Worm (Caenorhabditis elegans) whole organism, mixed stage, embryonic: ENCODE results near the gene T24E12.6.

Experiments used
- M03D4.4 ChIP-seq: sonication (generic microtip); optimal IDR thresholded peaks from 2 replicates; lab custom pipeline; 2017; ENCODE audit warnings: mild to moderate bottlenecking, missing genetic modification characterization, missing compliant biosample characterization
- blmp-1 ChIP-seq: fragments of 150-350 bp; optimal IDR thresholded peaks from 2 replicates; lab custom pipeline; 2014; ENCODE audit warnings: missing biosample characterization, missing genetic modification characterization
- ceh-39 ChIP-seq: fragments of 150-350 bp; optimal IDR thresholded peaks from 2 replicates; lab custom pipeline; 2014; ENCODE audit warnings: missing biosample characterization, missing genetic modification characterization
- ceh-83 ChIP-seq: fragments of 200-800 bp; sonication (Bioruptor generic); optimal IDR thresholded peaks from 2 replicates; lab custom pipeline; 2018; ENCODE audit warnings: mild to moderate bottlenecking, missing genetic modification characterization, missing compliant biosample characterization
- ces-1 ChIP-seq: fragments of 150-350 bp; optimal IDR thresholded peaks from 2 replicates; lab custom pipeline; 2014; ENCODE audit warnings: missing biosample characterization, missing genetic modification reagents, missing genetic modification characterization
- cnd-1 ChIP-seq: fragments of 200-800 bp; sonication (Bioruptor generic); optimal IDR thresholded peaks from 2 replicates; lab custom pipeline; 2018; ENCODE audit warnings: mild to moderate bottlenecking, missing genetic modification characterization, missing compliant biosample characterization
- elt-1 ChIP-seq: sonication (generic microtip); optimal IDR thresholded peaks from 2 replicates; lab custom pipeline; 2017; ENCODE audit warnings: missing genetic modification characterization, mild to moderate bottlenecking, missing compliant biosample characterization, antibody characterized with exemption, moderate library complexity, borderline replicate concordance; ENCODE audit not compliant: insufficient read depth
- elt-3 ChIP-seq: fragments of 150-350 bp; optimal IDR thresholded peaks from 2 replicates; lab custom pipeline; 2014; ENCODE audit warnings: missing biosample characterization, missing genetic modification characterization
- flh-1 ChIP-seq: fragments of 200-800 bp; sonication (Bioruptor generic); optimal IDR thresholded peaks from 2 replicates; lab custom pipeline; 2018; ENCODE audit warnings: mild to moderate bottlenecking, missing genetic modification characterization, moderate library complexity, missing compliant biosample characterization
- ham-2 ChIP-seq: fragments of 200-800 bp; sonication (Bioruptor generic); optimal IDR thresholded peaks from 2 replicates; lab custom pipeline; 2018; ENCODE audit warnings: mild to moderate bottlenecking, missing genetic modification characterization, missing compliant biosample characterization
- hlh-1 ChIP-seq: fragments of 150-350 bp; optimal IDR thresholded peaks from 2 replicates; lab custom pipeline; 2014; ENCODE audit warnings: missing biosample characterization, missing genetic modification reagents, missing genetic modification characterization
- lsy-2 ChIP-seq: fragments of 150-350 bp; optimal IDR thresholded peaks from 2 replicates; lab custom pipeline; 2014; ENCODE audit warnings: missing biosample characterization, missing genetic modification characterization
- mab-5 ChIP-seq: fragments of 150-350 bp; optimal IDR thresholded peaks from 2 replicates; lab custom pipeline; 2014; ENCODE audit warnings: missing biosample characterization, missing genetic modification characterization
- mep-1 ChIP-seq: fragments of 150-350 bp; optimal IDR thresholded peaks from 2 replicates; lab custom pipeline; 2017; ENCODE audit warnings: missing biosample characterization, missing genetic modification reagents, missing genetic modification characterization, inconsistent platforms
- mls-2 ChIP-seq: sonication (generic microtip); optimal IDR thresholded peaks from 2 replicates; lab custom pipeline; 2016; ENCODE audit warnings: mild to moderate bottlenecking, missing genetic modification characterization, moderate library complexity, missing compliant biosample characterization
- nhr-12 ChIP-seq: fragments of 150-350 bp; optimal IDR thresholded peaks from 2 replicates; lab custom pipeline; 2014; ENCODE audit warnings: missing biosample characterization, missing genetic modification characterization
- nhr-2 ChIP-seq: fragments of 150-350 bp; optimal IDR thresholded peaks from 2 replicates; lab custom pipeline; 2014; ENCODE audit warnings: missing biosample characterization, missing genetic modification characterization
- nhr-237 ChIP-seq: fragments of 150-350 bp; optimal IDR thresholded peaks from 2 replicates; lab custom pipeline; 2014; ENCODE audit warnings: missing biosample characterization, missing genetic modification characterization
- nhr-28 ChIP-seq: fragments of 150-350 bp; optimal IDR thresholded peaks from 2 replicates; lab custom pipeline; 2014; ENCODE audit warnings: missing biosample characterization, missing genetic modification characterization
- nhr-76 ChIP-seq: sonication (generic microtip); optimal IDR thresholded peaks from 2 replicates; lab custom pipeline; 2017; ENCODE audit warnings: missing biosample characterization, missing genetic modification characterization
- pha-4 ChIP-seq: fragments of 150-350 bp; optimal IDR thresholded peaks from 2 replicates; lab custom pipeline; 2018; ENCODE audit warnings: missing biosample characterization, missing genetic modification reagents, missing genetic modification characterization
- sem-2 ChIP-seq: fragments of 200-800 bp; sonication (Bioruptor generic); optimal IDR thresholded peaks from 2 replicates; lab custom pipeline; 2018; ENCODE audit warnings: mild to moderate bottlenecking, missing genetic modification characterization, missing compliant biosample characterization
- snpc-4 ChIP-seq: fragments of 150-350 bp; optimal IDR thresholded peaks from 2 replicates; lab custom pipeline; 2014; ENCODE audit warnings: missing biosample characterization, missing genetic modification characterization
- sptf-1 ChIP-seq: sonication (generic microtip); optimal IDR thresholded peaks from 2 replicates; lab custom pipeline; 2017; ENCODE audit warnings: mild to moderate bottlenecking, missing genetic modification characterization, moderate library complexity, missing compliant biosample characterization
- tbx-8 ChIP-seq: fragments of 200-800 bp; sonication (Bioruptor generic); optimal IDR thresholded peaks from 2 replicates; lab custom pipeline; 2018; ENCODE audit warnings: mild to moderate bottlenecking, missing genetic modification characterization, moderate library complexity, missing compliant biosample characterization
- unc-120 ChIP-seq: sonication (generic microtip); optimal IDR thresholded peaks from 2 replicates; lab custom pipeline; 2017; ENCODE audit warnings: missing genetic modification characterization, missing compliant biosample characterization; ENCODE audit not compliant: poor library complexity, severe bottlenecking
- unc-39 ChIP-seq: fragments of 150-350 bp; optimal IDR thresholded peaks from 2 replicates; lab custom pipeline; 2014; ENCODE audit warnings: missing biosample characterization, missing genetic modification characterization
- unc-62 ChIP-seq: fragments of 150-350 bp; optimal IDR thresholded peaks from 2 replicates; lab custom pipeline; 2014; ENCODE audit warnings: missing biosample characterization, missing genetic modification reagents, missing genetic modification characterization
- zip-8 ChIP-seq: fragments of 150-350 bp; optimal IDR thresholded peaks from 2 replicates; lab custom pipeline; 2014; ENCODE audit warnings: missing biosample characterization, missing genetic modification characterization
- ztf-11 ChIP-seq: fragments of 150-350 bp; optimal IDR thresholded peaks from 2 replicates; lab custom pipeline; 2014; ENCODE audit warnings: missing biosample characterization, missing genetic modification characterization

The T24E12.6 gene

DNA sequence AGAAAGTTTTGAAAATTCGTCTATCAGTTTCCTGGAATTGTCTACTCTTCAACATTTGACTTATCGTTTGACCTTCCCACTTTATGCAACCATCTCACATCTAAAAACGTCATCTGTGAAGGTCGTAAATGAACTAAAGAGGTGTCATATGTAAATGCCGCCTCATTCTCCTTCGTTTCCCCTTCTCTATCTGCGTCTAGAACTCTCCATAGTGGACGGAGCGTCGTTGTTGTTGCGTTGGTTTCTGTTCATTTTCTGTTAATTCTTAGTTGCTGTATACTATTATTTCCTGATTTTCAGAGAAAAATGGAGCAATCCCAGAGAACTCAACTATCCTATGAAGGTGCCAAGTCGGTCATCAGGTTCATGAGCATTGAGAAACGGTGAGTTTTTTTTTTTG, 44.5 kb downstream of the T24E12.6 start, which contains the start of gene fbxc-52:
Gene fbxc-52 (plus strand): TSS at position 301 of the 400 bp plus-strand sequence.
- TF ChIP-seq sptf-1 (tag; lab: Kevin White, UChicago), result no peak
- no peak for TF ChIP-seq ham-2 (GFP tag; lab: Kevin White, UChicago)
- TF ChIP-seq nhr-237 (tag; lab: Kevin White, UChicago), result no peak
- no peak for TF ChIP-seq elt-3 (tag; lab: Kevin White, UChicago)
- TF ChIP-seq ceh-39, result no peak
- no peak for TF ChIP-seq blmp-1 (tag; lab: Kevin White, UChicago)
- TF ChIP-seq lsy-2 (tag; lab: Kevin White, UChicago), result no peak
- TF ChIP-seq nhr-76 (tag; lab: Kevin White, UChicago), result no peak
- no peak for TF ChIP-seq nhr-2 (tag; lab: Kevin White, UChicago)
- TF ChIP-seq tbx-8 (GFP tag; lab: Kevin White, UChicago), result no peak
- TF ChIP-seq sem-2 (GFP tag; lab: Kevin White, UChicago), result no peak

DNA sequence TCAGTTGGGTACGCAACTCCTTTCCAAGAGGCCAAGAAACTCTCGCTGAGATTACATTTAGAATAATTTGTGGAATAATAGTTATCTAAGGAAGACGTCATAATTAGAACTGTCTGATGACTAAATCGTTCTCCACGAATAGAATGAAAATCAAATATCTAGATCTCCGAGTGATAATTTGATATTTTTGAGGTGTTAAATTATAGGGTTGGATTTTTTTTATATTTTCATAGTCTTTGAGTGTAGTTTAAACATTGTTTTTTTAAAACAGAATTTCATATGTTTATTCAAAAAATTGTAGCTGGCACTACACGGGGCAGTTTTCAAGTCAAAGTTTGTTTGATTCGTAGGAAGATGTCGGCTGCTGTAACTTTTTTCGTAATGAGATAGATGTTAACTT, 45.0 kb downstream of the T24E12.6 start, which contains the start of gene srh-99:
Gene srh-99 (minus strand): TSS at position 101 of the 400 bp plus-strand sequence.
- TF ChIP-seq M03D4.4 (tag; lab: Kevin White, UChicago), result no peak
- no peak for TF ChIP-seq nhr-2 (tag; lab: Kevin White, UChicago)
- no peak for TF ChIP-seq cnd-1 (tag; lab: Kevin White, UChicago)
- TF ChIP-seq hlh-1 (tag; lab: Kevin White, UChicago), result no peak
- TF ChIP-seq mls-2 (tag; lab: Kevin White, UChicago), result no peak
- no peak for TF ChIP-seq nhr-237 (tag; lab: Kevin White, UChicago)
- TF ChIP-seq lsy-2 (tag; lab: Kevin White, UChicago), result no peak
- no peak for TF ChIP-seq nhr-12
- TF ChIP-seq flh-1 (GFP tag; lab: Kevin White, UChicago), result no peak
- TF ChIP-seq ceh-39, result no peak
- TF ChIP-seq nhr-28 (tag; lab: Kevin White, UChicago), result no peak
- no peak for TF ChIP-seq pha-4 (tag; lab: Kevin White, UChicago)
- no peak for TF ChIP-seq unc-120 (tag; lab: Kevin White, UChicago)
- no peak for TF ChIP-seq unc-39 (tag; lab: Kevin White, UChicago)
- TF ChIP-seq ztf-11 (tag; lab: Kevin White, UChicago), result no peak
- no peak for TF ChIP-seq mep-1 (tag; lab: Kevin White, UChicago)
- no peak for TF ChIP-seq ceh-83 (GFP tag; lab: Kevin White, UChicago)
- TF ChIP-seq zip-8, result no peak
- no peak for TF ChIP-seq mab-5 (tag; lab: Kevin White, UChicago)
- TF ChIP-seq sem-2 (GFP tag; lab: Kevin White, UChicago), result no peak

DNA sequence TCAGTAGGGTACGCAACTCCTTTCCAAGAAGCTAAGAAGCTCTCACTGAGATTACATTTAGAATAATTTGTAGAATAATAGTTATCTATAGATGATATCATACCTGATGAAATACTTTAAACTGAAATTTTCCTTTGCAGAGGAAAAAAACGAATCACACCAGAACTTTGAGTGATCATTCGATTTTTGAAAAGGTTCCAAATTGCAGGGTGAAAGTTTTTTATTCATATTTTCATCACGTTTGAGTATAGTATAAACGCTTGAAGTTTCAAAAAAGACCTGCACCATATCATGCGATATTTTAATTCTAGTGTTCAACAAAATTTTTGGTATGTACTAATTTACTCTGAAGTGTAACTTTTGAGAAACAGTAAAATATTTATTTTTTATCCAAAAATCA, 46.9 kb downstream of the T24E12.6 start, which contains the start of gene srh-100:
Gene srh-100 (minus strand): TSS at position 101 of the 400 bp plus-strand sequence.
- TF ChIP-seq flh-1 (GFP tag; lab: Kevin White, UChicago) (no peak), unc-120 (tag; lab: Kevin White, UChicago) (no peak), mep-1 (tag; lab: Kevin White, UChicago) (no peak), cnd-1 (tag; lab: Kevin White, UChicago) (no peak), elt-3 (tag; lab: Kevin White, UChicago) (no peak), pha-4 (tag; lab: Kevin White, UChicago) (no peak), nhr-2 (tag; lab: Kevin White, UChicago) (no peak), elt-1 (tag; lab: Kevin White, UChicago) (no peak), nhr-12 (no peak), nhr-237 (tag; lab: Kevin White, UChicago) (no peak), tbx-8 (GFP tag; lab: Kevin White, UChicago) (no peak), sem-2 (GFP tag; lab: Kevin White, UChicago) (no peak), lsy-2 (tag; lab: Kevin White, UChicago) (no peak), mls-2 (tag; lab: Kevin White, UChicago) (no peak), mab-5 (tag; lab: Kevin White, UChicago) (no peak), unc-62 (no peak)

DNA sequence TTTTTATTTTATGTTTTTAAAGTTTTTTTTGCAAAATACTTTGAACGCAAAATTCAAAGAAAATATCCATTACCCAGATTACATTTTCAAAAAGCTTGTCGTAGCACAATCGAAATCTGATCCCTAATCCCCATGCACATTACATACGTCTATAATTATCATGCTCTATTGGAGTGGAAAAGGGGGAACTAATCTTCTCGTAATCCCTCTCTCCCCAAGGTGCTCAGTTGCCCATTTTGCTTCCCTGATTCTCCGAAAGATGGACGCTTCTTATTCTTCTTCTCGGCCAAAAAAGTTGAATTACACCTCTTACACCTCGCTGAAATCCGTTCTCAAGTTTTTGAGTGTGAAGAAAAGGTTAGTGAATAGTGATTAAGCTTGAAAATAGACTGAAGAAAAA, 50.5 kb downstream of the T24E12.6 start, which contains the start of gene fbxc-53:
Gene fbxc-53 (plus strand): TSS at position 245 of the 400 bp plus-strand sequence.
- TF ChIP-seq mls-2 (tag; lab: Kevin White, UChicago) (no peak), zip-8 (no peak), snpc-4 (tag; lab: Kevin White, UChicago) (no peak), sptf-1 (tag; lab: Kevin White, UChicago) (no peak), ztf-11 (tag; lab: Kevin White, UChicago) (no peak), unc-120 (tag; lab: Kevin White, UChicago) (no peak), mep-1 (tag; lab: Kevin White, UChicago) (no peak), cnd-1 (tag; lab: Kevin White, UChicago) (no peak), nhr-12 (no peak), ham-2 (GFP tag; lab: Kevin White, UChicago) (no peak), lsy-2 (tag; lab: Kevin White, UChicago) (no peak), hlh-1 (tag; lab: Kevin White, UChicago) (no peak), elt-3 (tag; lab: Kevin White, UChicago) (no peak), ces-1 (GFP tag; lab: Kevin White, UChicago) (no peak), flh-1 (GFP tag; lab: Kevin White, UChicago) (no peak)
